Worm (Caenorhabditis elegans) whole organism, L4/young adult: Measurements from ENCODE around the gene F31B9.2.

Source experiments
- W03F9.2 ChIP-seq: fragments of 150-350 bp; optimal IDR thresholded peaks from 2 replicates; lab custom pipeline; 2014; ENCODE audit warnings: missing biosample characterization, missing genetic modification characterization
- him-1 ChIP-seq: sonication (generic microtip); optimal IDR thresholded peaks from 2 replicates; lab custom pipeline; 2016; ENCODE audit warnings: missing genotype, missing genetic modification reagents, missing genetic modification characterization, missing compliant biosample characterization

ce11 chrX:15932859-15933258, 15.7 kb downstream of the F31B9.2 start:
- TF ChIP-seq him-1 (no peak), W03F9.2 (tag; lab: Kevin White, UChicago) (no peak)
